Worm (Caenorhabditis elegans) whole organism, L3 larva: ENCODE data around the gene blos-8.

ENCODE experiments used
- R02D3.7 ChIP-seq: fragments of 150-350 bp; optimal IDR thresholded peaks from 2 replicates; lab custom pipeline; 2014; ENCODE audit warnings: missing biosample characterization, missing genetic modification characterization
- elt-2 ChIP-seq: sonication (generic microtip); optimal IDR thresholded peaks from 2 replicates; lab custom pipeline; 2016; ENCODE audit warnings: missing genetic modification reagents, mild to moderate bottlenecking, missing genetic modification characterization, missing compliant biosample characterization
- jun-1 ChIP-seq: fragments of 150-350 bp; optimal IDR thresholded peaks from 2 replicates; lab custom pipeline; 2014; ENCODE audit warnings: missing biosample characterization, missing genetic modification reagents, missing genetic modification characterization
- pqm-1 ChIP-seq: fragments of 150-350 bp; optimal IDR thresholded peaks from 2 replicates; lab custom pipeline; 2017; ENCODE audit warnings: missing biosample characterization, missing genetic modification characterization, inconsistent platforms

DNA sequence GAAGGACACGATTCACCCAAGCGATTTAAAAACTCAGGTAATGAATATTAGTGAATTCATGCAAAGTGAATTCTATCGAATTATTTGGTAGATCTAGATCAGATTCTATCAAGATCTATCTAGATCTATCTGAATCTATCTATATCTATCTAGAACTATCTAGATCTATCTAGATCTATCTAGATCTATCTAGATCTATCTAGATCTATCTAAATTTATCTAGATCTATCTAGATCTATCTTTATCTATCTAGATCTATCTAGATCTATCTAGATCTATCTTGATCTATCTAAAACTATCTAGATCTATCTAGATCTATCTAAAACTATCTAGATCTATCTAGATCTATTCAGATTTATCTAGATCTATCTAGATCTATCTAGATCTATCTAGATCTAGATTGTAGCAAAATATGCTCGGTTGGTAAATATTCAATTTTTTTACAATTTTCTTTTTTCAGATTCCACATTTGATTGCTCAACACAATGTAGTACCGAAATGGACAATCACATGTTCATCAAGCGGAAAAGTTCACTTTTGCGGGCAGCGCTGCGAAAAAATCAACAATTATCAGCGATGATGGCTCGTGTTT, 39.1 kb upstream of the blos-8 start:
- no peak for TF ChIP-seq elt-2 (tag; lab: Kevin White, UChicago)
- no peak for TF ChIP-seq pqm-1 (tag; lab: Kevin White, UChicago)
- no peak for TF ChIP-seq jun-1 (tag; lab: Kevin White, UChicago)
- no peak for TF ChIP-seq R02D3.7 (tag; lab: Kevin White, UChicago)
